Worm (Caenorhabditis elegans) whole organism, young adult: ENCODE results near the gene R08C7.11.

Source experiments
- B0035.1 ChIP-seq: sonication (generic microtip); optimal IDR thresholded peaks from 2 replicates; lab custom pipeline; 2016; ENCODE audit warnings: missing genetic modification characterization, mild to moderate bottlenecking, missing compliant biosample characterization, missing genotype, missing genetic modification reagents
- B0336.3 ChIP-seq: fragments of 200-800 bp; sonication (Bioruptor generic); IDR thresholded peaks from 2 replicates; pipeline ENCODE4 v1.3.6; 2022; ENCODE audit warnings: missing genetic modification characterization, missing compliant biosample characterization
- C06A6.2 ChIP-seq: fragments of 200-800 bp; sonication (Bioruptor generic); conservative IDR thresholded peaks from 2 replicates; pipeline ENCODE4 v1.3.6; 2022; ENCODE audit warnings: missing genetic modification characterization, missing compliant biosample characterization
- F22D6.2 ChIP-seq: sonication (generic microtip); optimal IDR thresholded peaks from 2 replicates; lab custom pipeline; 2016; ENCODE audit warnings: mild to moderate bottlenecking, missing genetic modification characterization, missing compliant biosample characterization
- F39B2.1 ChIP-seq: fragments of 200-800 bp; sonication (Bioruptor generic); IDR thresholded peaks from 2 replicates; pipeline ENCODE4 v1.3.6; 2022; ENCODE audit warnings: missing genetic modification reagents, missing genetic modification characterization, missing compliant biosample characterization
- F57A8.1 ChIP-seq: fragments of 200-800 bp; sonication (Bioruptor generic); optimal IDR thresholded peaks from 2 replicates; lab custom pipeline; 2018; ENCODE audit warnings: mild to moderate bottlenecking, missing genetic modification characterization, moderate library complexity, missing compliant biosample characterization
- T26A5.8 ChIP-seq: sonication (generic microtip); optimal IDR thresholded peaks from 2 replicates; lab custom pipeline; 2016; ENCODE audit warnings: missing genetic modification characterization, missing compliant biosample characterization
- Y53F4B.3 ChIP-seq: fragments of 200-800 bp; sonication (Bioruptor generic); IDR thresholded peaks from 2 replicates; pipeline ENCODE4 v1.3.6; 2022; ENCODE audit warnings: missing genetic modification reagents, missing genetic modification characterization, missing compliant biosample characterization
- Y53G8AR.9 ChIP-seq: fragments of 200-800 bp; sonication (Bioruptor generic); conservative IDR thresholded peaks from 2 replicates; pipeline ENCODE4 v1.3.6; 2022; ENCODE audit warnings: missing genetic modification reagents, missing genetic modification characterization, missing compliant biosample characterization
- Y95B8A.8 ChIP-seq: fragments of 200-800 bp; sonication (Bioruptor generic); IDR thresholded peaks from 2 replicates; pipeline ENCODE4 v1.3.6; 2022; ENCODE audit warnings: missing genetic modification reagents, missing genetic modification characterization, missing compliant biosample characterization
- akir-1 ChIP-seq: fragments of 200-800 bp; sonication (Bioruptor generic); optimal IDR thresholded peaks from 2 replicates; lab custom pipeline; 2018; ENCODE audit warnings: mild to moderate bottlenecking, missing genetic modification characterization, moderate library complexity, missing compliant biosample characterization
- atf-7 ChIP-seq: sonication (generic microtip); optimal IDR thresholded peaks from 2 replicates; lab custom pipeline; 2017; ENCODE audit warnings: mild to moderate bottlenecking, missing genetic modification characterization, missing compliant biosample characterization
- cebp-2 ChIP-seq: fragments of 200-800 bp; sonication (Bioruptor generic); IDR thresholded peaks from 2 replicates; pipeline ENCODE4 v1.3.6; 2022; ENCODE audit warnings: missing genetic modification characterization, missing compliant biosample characterization
- ceh-27 ChIP-seq: fragments of 200-800 bp; sonication (Bioruptor generic); optimal IDR thresholded peaks from 2 replicates; lab custom pipeline; 2018; ENCODE audit warnings: mild to moderate bottlenecking, missing genetic modification characterization, moderate library complexity, missing compliant biosample characterization
- ceh-79 ChIP-seq: sonication (generic microtip); optimal IDR thresholded peaks from 2 replicates; lab custom pipeline; 2017; ENCODE audit warnings: mild to moderate bottlenecking, missing genetic modification characterization, missing compliant biosample characterization
- chd-7 ChIP-seq: sonication (generic microtip); optimal IDR thresholded peaks from 2 replicates; lab custom pipeline; 2016; ENCODE audit warnings: mild to moderate bottlenecking, missing genetic modification characterization, moderate library complexity, missing compliant biosample characterization
- die-1 ChIP-seq: sonication (generic microtip); optimal IDR thresholded peaks from 2 replicates; lab custom pipeline; 2016; ENCODE audit warnings: missing genotype, mild to moderate bottlenecking, missing genetic modification characterization, missing compliant biosample characterization
- efl-1 ChIP-seq: fragments of 150-350 bp; optimal IDR thresholded peaks from 2 replicates; lab custom pipeline; 2014; ENCODE audit warnings: missing biosample characterization, missing genetic modification reagents, missing genetic modification characterization
- egl-44 ChIP-seq: fragments of 200-800 bp; sonication (Bioruptor generic); IDR thresholded peaks from 2 replicates; pipeline ENCODE4 v1.3.6; 2022; ENCODE audit warnings: missing genetic modification reagents, missing genetic modification characterization, missing compliant biosample characterization
- fkh-3 ChIP-seq: sonication (generic microtip); optimal IDR thresholded peaks from 2 replicates; lab custom pipeline; 2016; ENCODE audit warnings: mild to moderate bottlenecking, missing genetic modification characterization, missing compliant biosample characterization
- him-1 ChIP-seq: sonication (generic microtip); optimal IDR thresholded peaks from 2 replicates; lab custom pipeline; 2016; ENCODE audit warnings: missing genotype, missing genetic modification reagents, missing genetic modification characterization, missing compliant biosample characterization
- hlh-26 ChIP-seq: fragments of 200-800 bp; sonication (Bioruptor generic); conservative IDR thresholded peaks from 2 replicates; pipeline ENCODE4 v1.3.6; 2022; ENCODE audit warnings: missing genetic modification reagents, missing genetic modification characterization, missing compliant biosample characterization
- hmg-1.2 ChIP-seq: fragments of 200-800 bp; sonication (Bioruptor generic); IDR thresholded peaks from 2 replicates; pipeline ENCODE4 v1.3.6; 2022; ENCODE audit warnings: missing genetic modification reagents, missing genetic modification characterization, missing compliant biosample characterization
- hsf-1 ChIP-seq: fragments of 200-800 bp; sonication (Bioruptor generic); IDR thresholded peaks from 2 replicates; pipeline ENCODE4 v1.3.6; 2022; ENCODE audit warnings: missing genetic modification reagents, missing genetic modification characterization, missing compliant biosample characterization
- lin-40 ChIP-seq: sonication (generic microtip); optimal IDR thresholded peaks from 2 replicates; lab custom pipeline; 2016; ENCODE audit warnings: missing genetic modification characterization, mild to moderate bottlenecking, missing compliant biosample characterization, missing genotype, missing genetic modification reagents
- lir-1 ChIP-seq: fragments of 200-800 bp; sonication (Bioruptor generic); conservative IDR thresholded peaks from 2 replicates; pipeline ENCODE4 v1.3.6; 2022; ENCODE audit warnings: missing genetic modification reagents, missing genetic modification characterization, missing compliant biosample characterization
- lsl-1 ChIP-seq: fragments of 200-800 bp; sonication (Bioruptor generic); optimal IDR thresholded peaks from 2 replicates; lab custom pipeline; 2018; ENCODE audit warnings: mild to moderate bottlenecking, missing genetic modification characterization, moderate library complexity, missing compliant biosample characterization
- lsy-27 ChIP-seq: sonication (generic microtip); optimal IDR thresholded peaks from 2 replicates; lab custom pipeline; 2017; ENCODE audit warnings: missing genetic modification characterization, mild to moderate bottlenecking, missing compliant biosample characterization, antibody characterized with exemption, missing genotype, borderline replicate concordance; ENCODE audit not compliant: insufficient read depth
- mcd-1 ChIP-seq: fragments of 200-800 bp; sonication (Bioruptor generic); IDR thresholded peaks from 2 replicates; pipeline ENCODE4 v1.3.6; 2022; ENCODE audit warnings: missing genetic modification reagents, missing genetic modification characterization, missing compliant biosample characterization
- mes-4 ChIP-seq: sonication (generic microtip); optimal IDR thresholded peaks from 2 replicates; lab custom pipeline; 2016; ENCODE audit warnings: missing genotype, missing genetic modification characterization, missing compliant biosample characterization
- nfya-2 ChIP-seq: fragments of 200-800 bp; sonication (Bioruptor generic); IDR thresholded peaks from 2 replicates; pipeline ENCODE4 v1.3.6; 2022; ENCODE audit warnings: missing genetic modification reagents, missing genetic modification characterization, missing compliant biosample characterization
- nhr-120 ChIP-seq: fragments of 200-800 bp; sonication (Bioruptor generic); IDR thresholded peaks from 2 replicates; pipeline ENCODE4 v1.3.6; 2022; ENCODE audit warnings: missing genetic modification characterization, missing compliant biosample characterization
- nhr-179 ChIP-seq: sonication (generic microtip); optimal IDR thresholded peaks from 2 replicates; lab custom pipeline; 2016; ENCODE audit warnings: mild to moderate bottlenecking, missing genetic modification characterization, missing compliant biosample characterization
- nhr-80 ChIP-seq: sonication (generic microtip); optimal IDR thresholded peaks from 2 replicates; lab custom pipeline; 2016; ENCODE audit warnings: missing genetic modification characterization, missing compliant biosample characterization
- rcor-1 ChIP-seq: fragments of 200-800 bp; sonication (Bioruptor generic); IDR thresholded peaks from 2 replicates; pipeline ENCODE4 v1.3.6; 2022; ENCODE audit warnings: missing genetic modification reagents, missing genetic modification characterization, missing compliant biosample characterization
- repo-1 ChIP-seq: sonication (generic microtip); optimal IDR thresholded peaks from 2 replicates; lab custom pipeline; 2017; ENCODE audit warnings: mild to moderate bottlenecking, missing genetic modification characterization, missing compliant biosample characterization
- rpc-1 ChIP-seq, 2 experiments: fragments of 150-350 bp in 1 of 2; sonication (generic microtip) in 1 of 2; optimal IDR thresholded peaks; 2 replicates each; lab custom pipeline; 2014 to 2018; ENCODE audit warnings: missing biosample characterization in 1 of 2, missing genetic modification characterization in 1 of 2, missing genetic modification reagents in 1 of 2, missing genotype in 1 of 2
- tlf-1 ChIP-seq: fragments of 200-800 bp; sonication (Bioruptor generic); optimal IDR thresholded peaks from 2 replicates; lab custom pipeline; 2018; ENCODE audit warnings: mild to moderate bottlenecking, missing genetic modification characterization, missing compliant biosample characterization
- unc-62 ChIP-seq: fragments of 150-350 bp; optimal IDR thresholded peaks from 2 replicates; lab custom pipeline; 2014; ENCODE audit warnings: missing biosample characterization, missing genetic modification reagents, missing genetic modification characterization
- xnd-1 ChIP-seq: sonication (generic microtip); optimal IDR thresholded peaks from 2 replicates; lab custom pipeline; 2016; ENCODE audit warnings: missing genotype, missing genetic modification reagents, missing genetic modification characterization, missing compliant biosample characterization
- zfh-2 ChIP-seq: fragments of 200-800 bp; sonication (Bioruptor generic); conservative IDR thresholded peaks from 2 replicates; pipeline ENCODE4 v1.3.6; 2022; ENCODE audit warnings: missing genetic modification reagents, missing genetic modification characterization, missing compliant biosample characterization
- zim-3 ChIP-seq: sonication (generic microtip); optimal IDR thresholded peaks from 2 replicates; lab custom pipeline; 2017; ENCODE audit warnings: mild to moderate bottlenecking, missing genetic modification characterization, moderate library complexity, missing compliant biosample characterization
- ztf-25 ChIP-seq: fragments of 200-800 bp; sonication (Bioruptor generic); IDR thresholded peaks from 2 replicates; pipeline ENCODE4 v1.3.6; 2022; ENCODE audit warnings: missing genetic modification reagents, missing genetic modification characterization, missing compliant biosample characterization

The R08C7.11 gene

DNA sequence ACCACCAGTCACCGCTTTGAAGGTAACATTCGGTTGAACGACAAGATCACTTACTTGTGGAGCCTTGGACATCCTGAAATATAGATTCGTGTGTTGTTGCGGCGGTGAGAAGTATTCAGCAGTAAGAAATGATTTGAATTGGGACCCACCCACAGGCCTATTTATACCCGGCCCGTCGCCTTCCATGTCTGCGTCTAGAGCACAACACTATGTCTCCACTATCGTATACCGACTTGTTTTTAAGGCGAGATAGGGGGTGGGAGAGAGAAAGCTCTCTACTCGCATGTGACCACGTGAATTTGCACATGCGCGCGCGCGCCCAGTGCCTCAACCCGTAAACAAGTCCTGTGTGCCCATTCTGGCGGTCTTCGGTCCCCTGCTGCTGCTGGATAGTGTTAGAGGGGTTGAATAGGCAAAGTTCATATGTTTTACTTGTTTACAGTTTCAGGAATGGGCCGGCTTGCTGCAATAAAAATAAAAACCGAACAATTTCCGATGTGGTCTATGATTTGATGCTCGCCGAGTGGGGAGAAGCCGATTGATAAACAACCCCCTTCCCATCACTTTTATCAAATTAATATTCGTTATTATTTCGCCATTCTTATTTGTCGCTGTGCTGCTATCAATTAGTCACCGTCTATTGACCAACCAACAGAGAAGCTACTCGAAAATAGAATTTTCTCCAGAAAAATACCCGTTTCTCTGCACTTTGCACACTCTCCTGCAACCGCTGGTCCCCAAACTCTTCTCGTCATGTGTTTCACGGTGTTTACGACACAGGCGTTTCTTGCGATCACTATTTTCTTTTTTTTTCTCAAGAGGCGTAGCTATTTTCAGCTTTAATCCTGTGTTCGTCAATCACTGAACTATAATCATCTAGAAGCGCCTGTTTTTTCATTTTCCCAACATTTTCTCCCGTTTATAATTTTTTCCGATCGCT, 15.3 kb upstream of the R08C7.11 start (continued):
- peak; percentile 43 for TF ChIP-seq ceh-79
- TF ChIP-seq hlh-26 (GFP tag; lab: Robert Waterston, UW): 0 out of 2 replicates have a peak, but pooled peaks have one; percentile 39
- TF ChIP-seq hmg-1.2 (GFP tag; lab: Robert Waterston, UW): peak; percentile 64
- peak; percentile 42 for TF ChIP-seq nhr-80 (tag; lab: Kevin White, UChicago)
- TF ChIP-seq lir-1: peak; percentile 42; the same call in 1 of the 2 replicates
- TF ChIP-seq F22D6.2 (tag; lab: Kevin White, UChicago): peak; percentile 21
- TF ChIP-seq ceh-27 (GFP tag; lab: Kevin White, UChicago): peak; percentile 79

ce11 chrIV:4469055-4469454, 14.3 kb upstream of the R08C7.11 start:
- TF ChIP-seq B0035.1 (tag; lab: Kevin White, UChicago): no peak
- TF ChIP-seq unc-62 (GFP tag; lab: Kevin White, UChicago): no peak
- 0 out of 2 replicates have a peak, but pooled peaks have one; percentile 7 for TF ChIP-seq Y53G8AR.9 (GFP tag; lab: Robert Waterston, UW)
- no peak for TF ChIP-seq rpc-1 (optimal IDR thresholded peaks at IDR 0.05; lab: Kevin White, UChicago)
- no peak for TF ChIP-seq rpc-1 (tag; optimal IDR thresholded peaks at IDR 0.05; lab: Kevin White, UChicago)
- TF ChIP-seq B0336.3: no peak
- no peak for TF ChIP-seq C06A6.2 (GFP tag; lab: Robert Waterston, UW)
- TF ChIP-seq lin-40 (tag; lab: Kevin White, UChicago): no peak
- no peak for TF ChIP-seq xnd-1 (tag; lab: Kevin White, UChicago)
- TF ChIP-seq nhr-120 (GFP tag; lab: Robert Waterston, UW): no peak
- TF ChIP-seq F39B2.1 (GFP tag; lab: Robert Waterston, UW): no peak
- peak; percentile 9 for TF ChIP-seq akir-1 (GFP tag; lab: Kevin White, UChicago)
- no peak for TF ChIP-seq him-1
- no peak for TF ChIP-seq lsl-1 (GFP tag; lab: Kevin White, UChicago)
- TF ChIP-seq zim-3 (tag; lab: Kevin White, UChicago): no peak
- no peak for TF ChIP-seq rcor-1
- peak; percentile 29; the same call in 1 of the 2 replicates for TF ChIP-seq hsf-1 (GFP tag; lab: Robert Waterston, UW)
- TF ChIP-seq mcd-1 (GFP tag; lab: Robert Waterston, UW): no peak
- no peak for TF ChIP-seq Y95B8A.8 (GFP tag; lab: Robert Waterston, UW)
- TF ChIP-seq cebp-2 (GFP tag; lab: Robert Waterston, UW): 0 out of 2 replicates have a peak, but pooled peaks have one; percentile 22
- peak; percentile 38; the same call in 1 of the 2 replicates for TF ChIP-seq zfh-2 (GFP tag; lab: Robert Waterston, UW)
- TF ChIP-seq egl-44 (GFP tag; lab: Robert Waterston, UW): no peak

ce11 chrIV:4468046-4468727, 13.4 kb upstream of the R08C7.11 start:
- peak; percentile 31 for TF ChIP-seq atf-7 (tag; lab: Kevin White, UChicago)
- TF ChIP-seq die-1 (tag; lab: Kevin White, UChicago): peak; percentile 1
- peak; percentile 69 for TF ChIP-seq chd-7 (tag; lab: Kevin White, UChicago)
- TF ChIP-seq F22D6.2 (tag; lab: Kevin White, UChicago): peak; percentile 16
- TF ChIP-seq Y53F4B.3: no peak
- no peak for TF ChIP-seq nfya-2 (GFP tag; lab: Robert Waterston, UW)
- no peak for TF ChIP-seq egl-44 (GFP tag; lab: Robert Waterston, UW)
- TF ChIP-seq ztf-25 (GFP tag; lab: Robert Waterston, UW): no peak
- TF ChIP-seq F39B2.1 (GFP tag; lab: Robert Waterston, UW): no peak
- TF ChIP-seq fkh-3 (tag; lab: Kevin White, UChicago): no peak
- peak; percentile 8 for TF ChIP-seq mes-4 (tag; lab: Kevin White, UChicago)
- TF ChIP-seq nhr-179 (tag; lab: Kevin White, UChicago): no peak
- TF ChIP-seq repo-1 (tag; lab: Kevin White, UChicago): peak; percentile 95
- TF ChIP-seq lsy-27: no peak
- peak; percentile 69 for TF ChIP-seq tlf-1 (GFP tag; lab: Kevin White, UChicago)
- peak; percentile 34 for TF ChIP-seq efl-1 (GFP tag; lab: Kevin White, UChicago)
- TF ChIP-seq zfh-2 (GFP tag; lab: Robert Waterston, UW): no peak
- peak; percentile 12; the same call in 1 of the 2 replicates for TF ChIP-seq rcor-1
- TF ChIP-seq T26A5.8 (tag; lab: Kevin White, UChicago): no peak
- no peak for TF ChIP-seq F57A8.1 (GFP tag; lab: Kevin White, UChicago)
